Worm (Caenorhabditis elegans) whole organism, L3 larva: ENCODE results near the gene K02C4.5.

Source experiments
- ama-1 ChIP-seq: fragments of 150-350 bp; optimal IDR thresholded peaks from 2 replicates; lab custom pipeline; 2018
- ceh-82 ChIP-seq: fragments of 150-350 bp; optimal IDR thresholded peaks from 2 replicates; lab custom pipeline; 2014; ENCODE audit warnings: missing biosample characterization, missing genetic modification characterization
- mdl-1 ChIP-seq: fragments of 150-350 bp; optimal IDR thresholded peaks from 2 replicates; lab custom pipeline; 2014; ENCODE audit warnings: missing biosample characterization, missing genetic modification characterization
- nhr-237 ChIP-seq: fragments of 150-350 bp; optimal IDR thresholded peaks from 2 replicates; lab custom pipeline; 2014; ENCODE audit warnings: missing biosample characterization, missing genetic modification characterization
- pqm-1 ChIP-seq: fragments of 150-350 bp; optimal IDR thresholded peaks from 2 replicates; lab custom pipeline; 2017; ENCODE audit warnings: missing biosample characterization, missing genetic modification characterization, inconsistent platforms
- snpc-4 ChIP-seq: fragments of 150-350 bp; optimal IDR thresholded peaks from 2 replicates; lab custom pipeline; 2014; ENCODE audit warnings: missing biosample characterization, missing genetic modification characterization
- unc-39 ChIP-seq: sonication (generic microtip); optimal IDR thresholded peaks from 4 replicates; lab custom pipeline; 2017; ENCODE audit warnings: missing biosample characterization, missing genetic modification characterization
- unc-62 ChIP-seq: fragments of 150-350 bp; sonication (generic microtip); optimal IDR thresholded peaks from 4 replicates; lab custom pipeline; 2014; ENCODE audit warnings: missing biosample characterization, missing genetic modification reagents, missing genetic modification characterization
- zag-1 ChIP-seq: fragments of 150-350 bp; optimal IDR thresholded peaks from 2 replicates; lab custom pipeline; 2014; ENCODE audit warnings: missing biosample characterization, missing genetic modification characterization

ce11 chrII:8062334-8062791, 15.9 kb upstream of the K02C4.5 start, which contains the start of gene ufd-2:
- TF ChIP-seq unc-39 (no peak), pqm-1 (tag; lab: Kevin White, UChicago) (peak; percentile 39), snpc-4 (tag; lab: Kevin White, UChicago) (peak; percentile 68), mdl-1 (tag; lab: Kevin White, UChicago) (no peak), nhr-237 (no peak), ceh-82 (no peak), ama-1 (no peak), zag-1 (tag; lab: Kevin White, UChicago) (no peak), unc-62 (GFP tag; lab: Kevin White, UChicago) (no peak)
